Fruit fly (Drosophila melanogaster) whole organism, adult: ENCODE results near the gene numb.
A peak's percentile ranks its signal among the peaks of the same experiment; 100 is the strongest.

Source experiments
- Clk ChIP-seq: fragments of 200-800 bp; sonication (Bioruptor generic); optimal IDR thresholded peaks from 2 replicates; lab custom pipeline; 2017; ENCODE audit warnings: missing biosample characterization, missing genetic modification characterization
- Crg-1 ChIP-seq: fragments of 200-800 bp; sonication (Bioruptor generic); optimal IDR thresholded peaks from 2 replicates; lab custom pipeline; 2016; ENCODE audit warnings: missing biosample characterization, missing genetic modification characterization
- bab1 ChIP-seq: fragments of 200-800 bp; sonication (Bioruptor generic); optimal IDR thresholded peaks from 3 replicates; lab custom pipeline; 2019; ENCODE audit warnings: missing biosample characterization, mild to moderate bottlenecking, missing genetic modification characterization, moderate library complexity

DNA sequence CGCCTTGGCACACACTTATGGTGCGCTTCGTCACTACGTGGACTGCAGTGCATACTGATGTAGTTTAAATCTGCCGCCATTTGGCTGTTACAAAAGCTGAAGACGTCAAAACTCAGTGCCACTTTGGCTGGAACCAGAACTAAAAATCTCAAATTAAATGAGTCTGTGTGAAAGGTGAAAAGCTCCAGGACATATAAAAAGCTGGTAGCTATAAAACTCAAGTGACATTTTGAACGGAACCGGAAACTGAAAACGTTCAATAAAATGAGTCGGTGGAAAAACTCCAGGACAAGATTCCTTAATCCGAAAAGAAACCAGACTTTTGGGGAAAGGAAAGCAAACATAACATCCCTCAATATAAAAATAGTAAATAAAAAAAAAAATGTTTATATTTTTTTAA is 53.5 kb downstream of the numb start:
- TF ChIP-seq bab1 (GFP tag; lab: Kevin White, UChicago) (peak; percentile 63), Clk (GFP tag; lab: Kevin White, UChicago) (no peak), Crg-1 (no peak)
